Worm (Caenorhabditis elegans) whole organism, L1 larva: ENCODE measurements around the gene W10C6.2.
A peak's percentile ranks its signal among the peaks of the same experiment; 100 is the strongest.

ENCODE experiments used
- ama-1 ChIP-seq: fragments of 150-350 bp; optimal IDR thresholded peaks from 2 replicates; lab custom pipeline; 2014
- fkh-10 ChIP-seq: sonication (generic microtip); optimal IDR thresholded peaks from 2 replicates; lab custom pipeline; 2017; ENCODE audit warnings: missing biosample characterization, missing genetic modification reagents, missing genetic modification characterization
- lin-35 ChIP-seq, 2 experiments: fragments of 150-350 bp; optimal IDR thresholded peaks; 2 replicates each; lab custom pipeline; 2014; ENCODE audit warnings: missing biosample characterization in 2 of 2, missing genetic modification characterization in 2 of 2, missing genetic modification reagents in 2 of 2
- mab-9 ChIP-seq: fragments of 200-800 bp; sonication (Bioruptor generic); IDR thresholded peaks from 2 replicates; pipeline ENCODE4 v1.3.6; 2022; ENCODE audit warnings: missing genetic modification reagents, missing genetic modification characterization, missing compliant biosample characterization
- nhr-77 ChIP-seq: fragments of 150-350 bp; optimal IDR thresholded peaks from 2 replicates; lab custom pipeline; 2014; ENCODE audit warnings: missing biosample characterization, missing genetic modification characterization
- snpc-4 ChIP-seq: fragments of 150-350 bp; optimal IDR thresholded peaks from 2 replicates; lab custom pipeline; 2014; ENCODE audit warnings: missing biosample characterization, missing genetic modification characterization
- zag-1 ChIP-seq: fragments of 150-350 bp; optimal IDR thresholded peaks from 2 replicates; lab custom pipeline; 2014; ENCODE audit warnings: missing biosample characterization, missing genetic modification characterization

ce11 chrII:11149866-11150685, 28.4 kb upstream of the W10C6.2 start:
- TF ChIP-seq ama-1 (lab: Kevin White, UChicago) (peak; percentile 67), lin-35 (GFP tag; optimal IDR thresholded peaks at IDR 0.05; lab: Kevin White, UChicago) (peak in 1 of 2 experiments; percentile 62), snpc-4 (tag; lab: Kevin White, UChicago) (no peak), fkh-10 (GFP tag; lab: Kevin White, UChicago) (no peak), mab-9 (no peak), zag-1 (no peak), nhr-77 (tag; lab: Kevin White, UChicago) (no peak)
